Worm (Caenorhabditis elegans) whole organism, L4 larva: Measurements from ENCODE around the gene F56D6.12.

ENCODE experiments used
- aly-2 ChIP-seq: sonication (generic microtip); optimal IDR thresholded peaks from 2 replicates; lab custom pipeline; 2018; ENCODE audit warnings: missing biosample characterization, missing genetic modification characterization
- ama-1 ChIP-seq: fragments of 150-350 bp; optimal IDR thresholded peaks from 2 replicates; lab custom pipeline; 2014; ENCODE audit warnings: inconsistent platforms, mixed read lengths
- daf-16 ChIP-seq, 3 experiments: sonication (generic microtip); optimal IDR thresholded peaks; 2 replicates each; lab custom pipeline; 2016 to 2017; ENCODE audit warnings: missing genetic modification characterization in 3 of 3, missing genetic modification reagents in 3 of 3, mild to moderate bottlenecking in 2 of 3, missing compliant biosample characterization in 2 of 3, missing biosample characterization in 1 of 3, moderate library complexity in 1 of 3
- fos-1 ChIP-seq: fragments of 150-350 bp; optimal IDR thresholded peaks from 2 replicates; lab custom pipeline; 2014; ENCODE audit warnings: missing biosample characterization, missing genetic modification characterization
- set-16 ChIP-seq: fragments of 200-800 bp; sonication (Bioruptor generic); IDR thresholded peaks from 2 replicates; pipeline ENCODE4 v1.3.6; 2022; ENCODE audit warnings: missing genetic modification reagents, missing genetic modification characterization, missing compliant biosample characterization

DNA sequence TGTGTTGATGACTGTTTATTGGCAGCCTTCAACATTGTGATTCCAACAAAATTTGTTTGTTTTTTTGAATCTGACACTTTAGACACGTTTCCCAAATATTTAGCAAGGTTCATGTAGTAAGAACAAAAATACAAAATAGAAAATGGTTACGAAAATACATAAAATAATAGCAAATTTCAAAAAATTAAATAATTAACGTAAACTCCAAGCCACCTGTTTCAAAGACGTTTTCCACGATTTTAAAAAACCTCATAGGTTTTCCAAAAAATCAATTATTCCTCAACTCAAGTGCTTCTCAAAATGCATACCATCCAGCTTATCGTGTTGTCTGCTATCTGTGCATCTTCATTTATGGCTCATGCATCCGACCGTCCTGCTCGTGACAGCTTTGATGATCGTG lies 9.5 kb downstream of the F56D6.12 start, which contains the start of gene F56D6.14:
- TF ChIP-seq daf-16 (GFP tag; optimal IDR thresholded peaks at IDR 0.05; lab: Kevin White, UChicago) (no peak), daf-16 (tag; optimal IDR thresholded peaks at IDR 0.05; lab: Kevin White, UChicago) (no peak), set-16 (GFP tag; lab: Robert Waterston, UW) (no peak), fos-1 (no peak), aly-2 (tag; lab: Kevin White, UChicago) (no peak), ama-1 (lab: Kevin White, UChicago) (no peak)
